Worm (Caenorhabditis elegans) whole organism, early embryonic: Measurements from ENCODE around the gene Y76B12C.4.

Experiments used
- B0310.2 ChIP-seq: sonication (generic microtip); optimal IDR thresholded peaks from 2 replicates; lab custom pipeline; 2016; ENCODE audit warnings: mild to moderate bottlenecking, missing genetic modification characterization, missing compliant biosample characterization
- hmbx-1 ChIP-seq: sonication (generic microtip); optimal IDR thresholded peaks from 2 replicates; lab custom pipeline; 2016; ENCODE audit warnings: mild to moderate bottlenecking, missing genetic modification characterization, missing compliant biosample characterization
- hmg-4 ChIP-seq: fragments of 200-800 bp; sonication (Bioruptor generic); optimal IDR thresholded peaks from 2 replicates; lab custom pipeline; 2018; ENCODE audit warnings: mild to moderate bottlenecking, missing genetic modification characterization, missing compliant biosample characterization
- hnd-1 ChIP-seq: sonication (generic microtip); optimal IDR thresholded peaks from 2 replicates; lab custom pipeline; 2016; ENCODE audit warnings: missing genetic modification characterization, missing compliant biosample characterization
- pes-1 ChIP-seq: fragments of 200-800 bp; sonication (Bioruptor generic); IDR thresholded peaks from 2 replicates; pipeline ENCODE4 v1.3.6; 2022; ENCODE audit warnings: missing genetic modification reagents, missing genetic modification characterization, missing compliant biosample characterization

ce11 chrIV:1923722-1924121 is 48.4 kb downstream of the Y76B12C.4 start, which contains the start of gene denn-4:
- TF ChIP-seq hnd-1 (tag; lab: Kevin White, UChicago) (no peak), hmg-4 (GFP tag; lab: Kevin White, UChicago) (no peak), B0310.2 (tag; lab: Kevin White, UChicago) (no peak), pes-1 (no peak), hmbx-1 (tag; lab: Kevin White, UChicago) (no peak)
